Worm (Caenorhabditis elegans) whole organism, young adult: ENCODE data around the gene epg-4.

Experiments used
- F37B4.10 ChIP-seq: fragments of 200-800 bp; sonication (Bioruptor generic); IDR thresholded peaks from 2 replicates; pipeline ENCODE4 v1.3.6; 2022; ENCODE audit warnings: missing genetic modification characterization, missing compliant biosample characterization
- K11D2.4 ChIP-seq: fragments of 200-800 bp; sonication (Bioruptor generic); IDR thresholded peaks from 2 replicates; pipeline ENCODE4 v1.3.6; 2022; ENCODE audit warnings: missing genetic modification reagents, missing genetic modification characterization, missing compliant biosample characterization
- K12H6.12 ChIP-seq: fragments of 200-800 bp; sonication (Bioruptor generic); optimal IDR thresholded peaks from 2 replicates; lab custom pipeline; 2018; ENCODE audit warnings: mild to moderate bottlenecking, missing genetic modification characterization, missing compliant biosample characterization
- Y53F4B.3 ChIP-seq: fragments of 200-800 bp; sonication (Bioruptor generic); IDR thresholded peaks from 2 replicates; pipeline ENCODE4 v1.3.6; 2022; ENCODE audit warnings: missing genetic modification reagents, missing genetic modification characterization, missing compliant biosample characterization
- Y56A3A.18 ChIP-seq: fragments of 200-800 bp; sonication (Bioruptor generic); IDR thresholded peaks from 2 replicates; pipeline ENCODE4 v1.3.6; 2022; ENCODE audit warnings: missing genetic modification reagents, missing genetic modification characterization, missing compliant biosample characterization
- Y67H2A.10 ChIP-seq: fragments of 200-800 bp; sonication (Bioruptor generic); conservative IDR thresholded peaks from 2 replicates; pipeline ENCODE4 v1.3.6; 2022; ENCODE audit warnings: missing genetic modification reagents, missing genetic modification characterization, missing compliant biosample characterization
- Y95B8A.8 ChIP-seq: fragments of 200-800 bp; sonication (Bioruptor generic); IDR thresholded peaks from 2 replicates; pipeline ENCODE4 v1.3.6; 2022; ENCODE audit warnings: missing genetic modification reagents, missing genetic modification characterization, missing compliant biosample characterization
- aptf-3 ChIP-seq: fragments of 200-800 bp; sonication (Bioruptor generic); IDR thresholded peaks from 2 replicates; pipeline ENCODE4 v1.3.6; 2022; ENCODE audit warnings: missing genetic modification characterization, missing compliant biosample characterization
- atf-7 ChIP-seq: sonication (generic microtip); optimal IDR thresholded peaks from 2 replicates; lab custom pipeline; 2017; ENCODE audit warnings: mild to moderate bottlenecking, missing genetic modification characterization, missing compliant biosample characterization
- athp-1 ChIP-seq: sonication (generic microtip); optimal IDR thresholded peaks from 2 replicates; lab custom pipeline; 2017; ENCODE audit warnings: mild to moderate bottlenecking, missing genetic modification characterization, missing compliant biosample characterization
- attf-3 ChIP-seq: fragments of 200-800 bp; sonication (Bioruptor generic); conservative IDR thresholded peaks from 2 replicates; pipeline ENCODE4 v1.3.6; 2022; ENCODE audit warnings: missing genetic modification reagents, missing genetic modification characterization, missing compliant biosample characterization
- attf-5 ChIP-seq: fragments of 200-800 bp; sonication (Bioruptor generic); optimal IDR thresholded peaks from 2 replicates; lab custom pipeline; 2018; ENCODE audit warnings: mild to moderate bottlenecking, missing genetic modification characterization, missing compliant biosample characterization
- attf-6 ChIP-seq: fragments of 200-800 bp; sonication (Bioruptor generic); IDR thresholded peaks from 2 replicates; pipeline ENCODE4 v1.3.6; 2022; ENCODE audit warnings: missing genetic modification reagents, missing genetic modification characterization, missing compliant biosample characterization
- bed-1 ChIP-seq: fragments of 200-800 bp; sonication (Bioruptor generic); IDR thresholded peaks from 2 replicates; pipeline ENCODE4 v1.3.6; 2022; ENCODE audit warnings: missing genetic modification reagents, missing genetic modification characterization, missing compliant biosample characterization
- ccch-3 ChIP-seq: fragments of 200-800 bp; sonication (Bioruptor generic); optimal IDR thresholded peaks from 2 replicates; lab custom pipeline; 2018; ENCODE audit warnings: mild to moderate bottlenecking, missing genetic modification characterization, missing compliant biosample characterization
- cebp-1 ChIP-seq, 2 experiments: fragments of 200-800 bp in 1 of 2; sonication (Bioruptor generic) in 1 of 2; sonication (generic microtip) in 1 of 2; IDR thresholded peaks in 1 of 2; optimal IDR thresholded peaks in 1 of 2; 2 replicates each; pipeline versions ENCODE4 v1.3.6 to Lab custom; 2017 to 2022; ENCODE audit warnings: missing compliant biosample characterization in 2 of 2, missing genetic modification characterization in 2 of 2, mild to moderate bottlenecking in 1 of 2, missing genetic modification reagents in 1 of 2, moderate library complexity in 1 of 2
- ceh-27 ChIP-seq: fragments of 200-800 bp; sonication (Bioruptor generic); optimal IDR thresholded peaks from 2 replicates; lab custom pipeline; 2018; ENCODE audit warnings: mild to moderate bottlenecking, missing genetic modification characterization, moderate library complexity, missing compliant biosample characterization
- ceh-40 ChIP-seq: fragments of 200-800 bp; sonication (Bioruptor generic); IDR thresholded peaks from 2 replicates; pipeline ENCODE4 v1.3.6; 2022; ENCODE audit warnings: missing genetic modification characterization, missing compliant biosample characterization
- chd-7 ChIP-seq: sonication (generic microtip); optimal IDR thresholded peaks from 2 replicates; lab custom pipeline; 2016; ENCODE audit warnings: mild to moderate bottlenecking, missing genetic modification characterization, moderate library complexity, missing compliant biosample characterization
- die-1 ChIP-seq: sonication (generic microtip); optimal IDR thresholded peaks from 2 replicates; lab custom pipeline; 2016; ENCODE audit warnings: missing genotype, mild to moderate bottlenecking, missing genetic modification characterization, missing compliant biosample characterization
- fkh-3 ChIP-seq: sonication (generic microtip); optimal IDR thresholded peaks from 2 replicates; lab custom pipeline; 2016; ENCODE audit warnings: mild to moderate bottlenecking, missing genetic modification characterization, missing compliant biosample characterization
- hmg-1.2 ChIP-seq: fragments of 200-800 bp; sonication (Bioruptor generic); IDR thresholded peaks from 2 replicates; pipeline ENCODE4 v1.3.6; 2022; ENCODE audit warnings: missing genetic modification reagents, missing genetic modification characterization, missing compliant biosample characterization
- let-607 ChIP-seq, 2 experiments: fragments of 200-800 bp in 1 of 2; sonication (Bioruptor generic) in 1 of 2; sonication (generic microtip) in 1 of 2; optimal IDR thresholded peaks; 2 replicates each; lab custom pipeline; 2016 to 2018; ENCODE audit warnings: mild to moderate bottlenecking in 2 of 2, missing compliant biosample characterization in 2 of 2, missing genetic modification characterization in 2 of 2, moderate library complexity in 2 of 2, missing genotype in 1 of 2
- nfyb-1 ChIP-seq: fragments of 200-800 bp; sonication (Bioruptor generic); IDR thresholded peaks from 2 replicates; pipeline ENCODE4 v1.3.6; 2022; ENCODE audit warnings: missing genetic modification reagents, missing genetic modification characterization, missing compliant biosample characterization
- nhr-80 ChIP-seq: sonication (generic microtip); optimal IDR thresholded peaks from 2 replicates; lab custom pipeline; 2016; ENCODE audit warnings: missing genetic modification characterization, missing compliant biosample characterization
- rec-8 ChIP-seq, 2 experiments: sonication (generic microtip); optimal IDR thresholded peaks; 2 replicates each; lab custom pipeline; 2016; ENCODE audit warnings: mild to moderate bottlenecking in 2 of 2, missing genetic modification characterization in 2 of 2, missing genetic modification reagents in 2 of 2, missing genotype in 2 of 2, missing biosample characterization in 1 of 2, missing compliant biosample characterization in 1 of 2, moderate library complexity in 1 of 2
- snpc-3.4 ChIP-seq: sonication (generic microtip); optimal IDR thresholded peaks from 2 replicates; lab custom pipeline; 2017; ENCODE audit warnings: missing genetic modification characterization, mild to moderate bottlenecking, missing compliant biosample characterization, antibody characterized with exemption, moderate library complexity, missing genotype, missing genetic modification reagents
- snpc-4 ChIP-seq, 5 experiments: fragments of 150-350 bp in 1 of 5; sonication (generic microtip) in 4 of 5; optimal IDR thresholded peaks; 2 replicates each; lab custom pipeline; 2014 to 2018; ENCODE audit warnings: missing genetic modification characterization in 5 of 5, missing biosample characterization in 3 of 5, antibody characterized with exemption in 2 of 5, mild to moderate bottlenecking in 2 of 5, missing compliant biosample characterization in 2 of 5, missing genotype in 2 of 5, moderate library complexity in 2 of 5, missing genetic modification reagents in 1 of 5
- somi-1 ChIP-seq: fragments of 200-800 bp; sonication (Bioruptor generic); optimal IDR thresholded peaks from 2 replicates; lab custom pipeline; 2018; ENCODE audit warnings: mild to moderate bottlenecking, missing genetic modification characterization, missing compliant biosample characterization
- unc-130 ChIP-seq: sonication (generic microtip); optimal IDR thresholded peaks from 2 replicates; lab custom pipeline; 2016; ENCODE audit warnings: missing genetic modification reagents, missing genetic modification characterization, missing compliant biosample characterization
- unc-62 ChIP-seq: fragments of 150-350 bp; optimal IDR thresholded peaks from 2 replicates; lab custom pipeline; 2014; ENCODE audit warnings: missing biosample characterization, missing genetic modification reagents, missing genetic modification characterization
- zfh-2 ChIP-seq: fragments of 200-800 bp; sonication (Bioruptor generic); conservative IDR thresholded peaks from 2 replicates; pipeline ENCODE4 v1.3.6; 2022; ENCODE audit warnings: missing genetic modification reagents, missing genetic modification characterization, missing compliant biosample characterization
- ztf-22 ChIP-seq: fragments of 200-800 bp; sonication (Bioruptor generic); optimal IDR thresholded peaks from 2 replicates; lab custom pipeline; 2018; ENCODE audit warnings: mild to moderate bottlenecking, missing genetic modification characterization, moderate library complexity, missing compliant biosample characterization
- ztf-3 ChIP-seq: fragments of 200-800 bp; sonication (Bioruptor generic); optimal IDR thresholded peaks from 2 replicates; lab custom pipeline; 2018; ENCODE audit warnings: mild to moderate bottlenecking, missing genetic modification characterization, missing compliant biosample characterization

The epg-4 gene

DNA sequence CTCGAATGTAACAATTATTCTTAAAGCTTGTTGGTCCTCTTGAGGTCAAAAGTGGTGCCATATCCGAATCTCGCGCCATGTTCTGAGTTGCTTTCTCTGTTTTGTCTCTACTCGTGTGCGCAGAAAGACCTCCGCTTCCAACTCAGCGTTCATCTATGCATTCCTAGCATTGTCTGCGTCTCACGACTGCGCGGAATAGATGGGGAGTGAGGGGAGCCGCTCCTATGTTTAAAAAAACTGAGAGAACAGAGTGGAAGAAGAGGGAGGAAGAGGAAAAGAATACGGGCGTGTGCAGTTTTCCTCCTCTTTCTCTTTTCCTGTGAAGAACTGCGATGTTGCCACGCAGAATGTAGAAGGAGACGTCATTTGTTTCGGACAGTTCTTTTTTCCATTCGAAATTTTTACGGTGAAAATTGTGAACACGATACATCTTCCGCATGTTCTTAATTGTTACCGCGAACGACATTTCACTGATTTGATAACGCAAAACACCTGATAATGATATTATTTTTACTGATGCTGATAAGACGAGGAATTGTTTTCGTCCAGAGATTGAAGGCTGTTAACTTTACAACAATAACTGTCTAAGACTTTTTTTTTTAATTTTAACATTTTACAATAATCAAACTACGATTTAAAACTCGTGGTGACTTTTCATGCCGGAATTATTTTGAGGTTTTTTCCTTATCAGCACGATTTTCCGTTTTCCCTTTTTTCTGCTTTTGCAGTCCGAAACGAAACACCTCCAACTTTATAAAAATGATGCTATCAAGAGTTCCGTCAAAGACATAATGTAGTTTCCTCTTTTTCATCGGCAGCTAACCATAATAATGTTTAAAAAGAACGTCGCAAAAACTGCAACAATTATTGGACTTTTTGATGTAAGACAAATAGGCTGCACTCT is 15.1 kb upstream of the epg-4 start:
- TF ChIP-seq athp-1 (tag; lab: Kevin White, UChicago) (no peak), nhr-80 (tag; lab: Kevin White, UChicago) (peak; percentile 83), ccch-3 (GFP tag; lab: Kevin White, UChicago) (no peak), chd-7 (peak; percentile 47), rec-8 (tag; optimal IDR thresholded peaks at IDR 0.05; lab: Kevin White, UChicago) (no peak), let-607 (tag; optimal IDR thresholded peaks at IDR 0.05; lab: Kevin White, UChicago) (peak; percentile 96 to 97), K12H6.12 (tag; lab: Kevin White, UChicago) (peak; percentile 43), zfh-2 (GFP tag; lab: Robert Waterston, UW) (peak; percentile 78), hmg-1.2 (GFP tag; lab: Robert Waterston, UW) (peak; percentile 39; the same call in 1 of the 2 replicates), ceh-27 (GFP tag; lab: Kevin White, UChicago) (peak; percentile 36), ztf-22 (GFP tag; lab: Kevin White, UChicago) (no peak), Y53F4B.3 (GFP tag; lab: Robert Waterston, UW) (no peak), snpc-3.4 (tag; lab: Kevin White, UChicago) (no peak), cebp-1 (GFP tag; IDR thresholded peaks at IDR 0.05; lab: Robert Waterston, UW) (no peak), cebp-1 (tag; optimal IDR thresholded peaks at IDR 0.05; lab: Kevin White, UChicago) (peak; percentile 49), Y95B8A.8 (GFP tag; lab: Robert Waterston, UW) (no peak), attf-5 (peak; percentile 47), ztf-3 (GFP tag; lab: Kevin White, UChicago) (no peak), unc-62 (GFP tag; lab: Kevin White, UChicago) (peak; percentile 2), nfyb-1 (GFP tag; lab: Robert Waterston, UW) (0 out of 2 replicates have a peak, but pooled peaks have one; percentile 11), somi-1 (GFP tag; lab: Kevin White, UChicago) (peak; percentile 4), unc-130 (GFP tag; lab: Kevin White, UChicago) (no peak), Y67H2A.10 (GFP tag; lab: Robert Waterston, UW) (no peak), snpc-4 (GFP tag; optimal IDR thresholded peaks at IDR 0.05; lab: Kevin White, UChicago) (no peak), snpc-4 (tag; optimal IDR thresholded peaks at IDR 0.05; lab: Kevin White, UChicago) (no peak), ceh-40 (no peak)

DNA sequence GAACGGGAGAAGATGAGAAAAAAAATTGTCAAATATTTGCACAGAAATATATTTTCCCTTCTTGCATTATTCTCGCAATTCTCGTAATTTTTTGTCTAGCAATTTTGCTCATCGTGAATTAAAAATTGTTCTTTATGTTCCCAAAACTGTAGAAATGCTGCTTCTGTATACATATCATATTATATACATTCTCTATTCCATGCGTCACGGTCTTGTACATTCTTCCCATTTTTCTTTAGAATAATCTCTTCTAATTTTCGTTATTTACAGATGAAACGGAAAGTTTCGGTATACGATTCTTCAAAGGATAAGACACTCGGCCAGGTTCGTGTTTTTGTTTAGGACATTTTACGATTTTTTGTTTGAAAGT is 14.4 kb upstream of the epg-4 start, which contains the start of gene acs-4:
TSS of gene acs-4 (plus strand) at position 271 of the 370 bp plus-strand sequence.
- TF ChIP-seq nfyb-1 (GFP tag; lab: Robert Waterston, UW) (no peak), die-1 (tag; lab: Kevin White, UChicago) (no peak), fkh-3 (no peak), attf-3 (GFP tag; lab: Robert Waterston, UW) (no peak), Y95B8A.8 (GFP tag; lab: Robert Waterston, UW) (no peak), bed-1 (no peak), K11D2.4 (GFP tag; lab: Robert Waterston, UW) (no peak), Y56A3A.18 (GFP tag; lab: Robert Waterston, UW) (no peak), attf-6 (GFP tag; lab: Robert Waterston, UW) (no peak), aptf-3 (GFP tag; lab: Robert Waterston, UW) (no peak), unc-62 (GFP tag; lab: Kevin White, UChicago) (no peak), atf-7 (tag; lab: Kevin White, UChicago) (no peak), F37B4.10 (no peak)
